Worm (Caenorhabditis elegans): ENCODE measurements around the gene acr-3.

Gene acr-3

ce11 chrX:6761688-6762185, 52.4 kb downstream of the acr-3 start, which contains the start of gene abts-4:
Gene abts-4 (minus strand): TSS chrX:6761738.
- no peak for TF ChIP-seq ama-1 (optimal IDR thresholded peaks at IDR 0.05)
- TF ChIP-seq ets-7 (tag; optimal IDR thresholded peaks at IDR 0.05): no peak
- TF ChIP-seq F13C5.2 (tag; optimal IDR thresholded peaks at IDR 0.05): no peak
- TF ChIP-seq pes-1 (GFP tag; IDR thresholded peaks at IDR 0.05): no peak
- no peak for TF ChIP-seq hmbx-1 (tag; optimal IDR thresholded peaks at IDR 0.05)
- no peak for TF ChIP-seq tbx-37 (GFP tag; conservative IDR thresholded peaks at IDR 0.05)
- no peak for TF ChIP-seq flt-1 (GFP tag; IDR thresholded peaks at IDR 0.05)
- TF ChIP-seq hmg-4 (GFP tag; optimal IDR thresholded peaks at IDR 0.05): no peak
- TF ChIP-seq ceh-13 (GFP tag; optimal IDR thresholded peaks at IDR 0.05): no peak
- TF ChIP-seq scrt-1 (GFP tag; IDR thresholded peaks at IDR 0.05): no peak
- TF ChIP-seq hnd-1 (tag; optimal IDR thresholded peaks at IDR 0.05): no peak
- no peak for TF ChIP-seq aly-1 (tag; optimal IDR thresholded peaks at IDR 0.05)
- TF ChIP-seq tra-4 (tag; optimal IDR thresholded peaks at IDR 0.05): no peak
- TF ChIP-seq sea-1 (GFP tag; conservative IDR thresholded peaks at IDR 0.05): no peak
- TF ChIP-seq ceh-36 (tag; optimal IDR thresholded peaks at IDR 0.05): no peak
- no peak for TF ChIP-seq tbx-11 (GFP tag; IDR thresholded peaks at IDR 0.05)
- TF ChIP-seq B0310.2 (tag; optimal IDR thresholded peaks at IDR 0.05): no peak
